Worm (Caenorhabditis elegans) whole organism, L1 larva: ENCODE data around the gene F44E2.6.

Source experiments
- C16A3.4 ChIP-seq: fragments of 150-350 bp; optimal IDR thresholded peaks from 2 replicates; lab custom pipeline; 2014; ENCODE audit warnings: missing biosample characterization, missing genetic modification characterization
- F16B12.6 ChIP-seq: fragments of 150-350 bp; optimal IDR thresholded peaks from 2 replicates; lab custom pipeline; 2014; ENCODE audit warnings: missing biosample characterization, missing genetic modification characterization
- Y116A8C.19 ChIP-seq: sonication (generic microtip); optimal IDR thresholded peaks from 2 replicates; lab custom pipeline; 2016; ENCODE audit warnings: missing compliant biosample characterization, missing genetic modification characterization, borderline replicate concordance
- blmp-1 ChIP-seq: fragments of 150-350 bp; optimal IDR thresholded peaks from 2 replicates; lab custom pipeline; 2014; ENCODE audit warnings: missing biosample characterization, missing genetic modification characterization
- ceh-82 ChIP-seq, 3 experiments: fragments of 150-350 bp in 1 of 3; sonication (generic microtip) in 2 of 3; optimal IDR thresholded peaks; 2 replicates each; lab custom pipeline; 2014 to 2017; ENCODE audit warnings: missing biosample characterization in 3 of 3, missing genetic modification characterization in 3 of 3
- ceh-88 ChIP-seq: fragments of 200-800 bp; sonication (Bioruptor generic); IDR thresholded peaks from 2 replicates; pipeline ENCODE4 v1.3.6; 2022; ENCODE audit warnings: missing genetic modification characterization, missing compliant biosample characterization
- ceh-90 ChIP-seq: sonication (generic microtip); optimal IDR thresholded peaks from 2 replicates; lab custom pipeline; 2016; ENCODE audit warnings: missing genetic modification characterization, missing compliant biosample characterization
- dpl-1 ChIP-seq, 3 experiments: fragments of 150-350 bp in 2 of 3; sonication (generic microtip) in 1 of 3; optimal IDR thresholded peaks; 2 replicates each; lab custom pipeline; 2014 to 2017; ENCODE audit warnings: missing biosample characterization in 3 of 3, missing genetic modification characterization in 3 of 3, missing genetic modification reagents in 3 of 3
- dsc-1 ChIP-seq: sonication (generic microtip); optimal IDR thresholded peaks from 2 replicates; lab custom pipeline; 2016; ENCODE audit warnings: mild to moderate bottlenecking, missing genetic modification characterization, missing compliant biosample characterization
- efl-1 ChIP-seq, 4 experiments: fragments of 150-350 bp; optimal IDR thresholded peaks in 3 of 4; peaks in 1 of 4; 1 replicate in 1 of 4; 2 replicates in 3 of 4; lab custom pipeline; 2014; ENCODE audit warnings: missing biosample characterization in 2 of 4, missing genetic modification characterization in 2 of 4, missing genetic modification reagents in 2 of 4
- elt-2 ChIP-seq: sonication (generic microtip); optimal IDR thresholded peaks from 2 replicates; lab custom pipeline; 2016; ENCODE audit warnings: missing genetic modification characterization, mild to moderate bottlenecking, inconsistent platforms, missing compliant biosample characterization, missing genetic modification reagents
- elt-3 ChIP-seq, 6 experiments: fragments of 150-350 bp in 1 of 6; sonication (generic microtip); optimal IDR thresholded peaks; 2 replicates each; lab custom pipeline; 2017 to 2018; ENCODE audit warnings: missing biosample characterization in 6 of 6, missing genetic modification characterization in 6 of 6, inconsistent platforms in 1 of 6
- ets-5 ChIP-seq: fragments of 200-800 bp; sonication (Bioruptor generic); IDR thresholded peaks from 2 replicates; pipeline ENCODE4 v1.3.6; 2022; ENCODE audit warnings: missing genetic modification characterization, missing compliant biosample characterization
- fkh-4 ChIP-seq: sonication (generic microtip); optimal IDR thresholded peaks from 2 replicates; lab custom pipeline; 2016; ENCODE audit warnings: missing compliant biosample characterization, missing genetic modification characterization, borderline replicate concordance
- fos-1 ChIP-seq: fragments of 150-350 bp; optimal IDR thresholded peaks from 2 replicates; lab custom pipeline; 2014; ENCODE audit warnings: missing biosample characterization, missing genetic modification characterization
- grh-1 ChIP-seq: fragments of 200-800 bp; sonication (Bioruptor generic); IDR thresholded peaks from 2 replicates; pipeline ENCODE4 v1.3.6; 2022; ENCODE audit warnings: missing genetic modification reagents, missing genetic modification characterization, missing compliant biosample characterization
- hlh-4 ChIP-seq: sonication (generic microtip); optimal IDR thresholded peaks from 2 replicates; lab custom pipeline; 2016; ENCODE audit warnings: mild to moderate bottlenecking, missing genetic modification characterization, missing compliant biosample characterization
- irx-1 ChIP-seq: sonication (generic microtip); optimal IDR thresholded peaks from 2 replicates; lab custom pipeline; 2016; ENCODE audit warnings: missing genetic modification characterization, missing compliant biosample characterization
- isw-1 ChIP-seq: fragments of 200-800 bp; sonication (Bioruptor generic); IDR thresholded peaks from 2 replicates; pipeline ENCODE4 v1.3.6; 2022; ENCODE audit warnings: missing genetic modification characterization, missing compliant biosample characterization
- jun-1 ChIP-seq: fragments of 150-350 bp; optimal IDR thresholded peaks from 2 replicates; lab custom pipeline; 2014; ENCODE audit warnings: missing biosample characterization, missing genetic modification reagents, missing genetic modification characterization
- lin-14 ChIP-seq: fragments of 200-800 bp; sonication (Bioruptor generic); optimal IDR thresholded peaks from 2 replicates; lab custom pipeline; 2018; ENCODE audit warnings: mild to moderate bottlenecking, missing genetic modification characterization, moderate library complexity, missing compliant biosample characterization
- lin-15B ChIP-seq: fragments of 150-350 bp; sonication (generic microtip); optimal IDR thresholded peaks from 3 replicates; lab custom pipeline; 2014; ENCODE audit warnings: missing biosample characterization, missing genetic modification characterization
- lin-35 ChIP-seq, 2 experiments: fragments of 150-350 bp; optimal IDR thresholded peaks; 2 replicates each; lab custom pipeline; 2014; ENCODE audit warnings: missing biosample characterization in 2 of 2, missing genetic modification characterization in 2 of 2, missing genetic modification reagents in 2 of 2
- lir-3 ChIP-seq: sonication (generic microtip); optimal IDR thresholded peaks from 2 replicates; lab custom pipeline; 2016; ENCODE audit warnings: mild to moderate bottlenecking, missing genetic modification characterization, moderate library complexity, missing compliant biosample characterization; ENCODE audit not compliant: poor library complexity
- mab-9 ChIP-seq: fragments of 200-800 bp; sonication (Bioruptor generic); IDR thresholded peaks from 2 replicates; pipeline ENCODE4 v1.3.6; 2022; ENCODE audit warnings: missing genetic modification reagents, missing genetic modification characterization, missing compliant biosample characterization
- mef-2 ChIP-seq: fragments of 150-350 bp; optimal IDR thresholded peaks from 2 replicates; lab custom pipeline; 2014; ENCODE audit warnings: missing biosample characterization, missing genetic modification characterization
- mep-1 ChIP-seq: fragments of 150-350 bp; optimal IDR thresholded peaks from 2 replicates; lab custom pipeline; 2014; ENCODE audit warnings: missing biosample characterization, missing genetic modification characterization
- nhr-20 ChIP-seq: sonication (generic microtip); optimal IDR thresholded peaks from 2 replicates; lab custom pipeline; 2016; ENCODE audit warnings: mild to moderate bottlenecking, missing genetic modification characterization, missing compliant biosample characterization
- nhr-28 ChIP-seq: fragments of 150-350 bp; optimal IDR thresholded peaks from 2 replicates; lab custom pipeline; 2014; ENCODE audit warnings: missing biosample characterization, missing genetic modification characterization
- nhr-47 ChIP-seq: sonication (generic microtip); optimal IDR thresholded peaks from 2 replicates; lab custom pipeline; 2016; ENCODE audit warnings: mild to moderate bottlenecking, missing genetic modification characterization, moderate library complexity, missing compliant biosample characterization
- nhr-76 ChIP-seq: sonication (generic microtip); optimal IDR thresholded peaks from 2 replicates; lab custom pipeline; 2017; ENCODE audit warnings: missing biosample characterization, missing genetic modification characterization
- nhr-77 ChIP-seq: fragments of 150-350 bp; optimal IDR thresholded peaks from 2 replicates; lab custom pipeline; 2014; ENCODE audit warnings: missing biosample characterization, missing genetic modification characterization
- nhr-90 ChIP-seq: sonication (generic microtip); optimal IDR thresholded peaks from 2 replicates; lab custom pipeline; 2016; ENCODE audit warnings: mild to moderate bottlenecking, missing genetic modification characterization, missing compliant biosample characterization; ENCODE audit not compliant: poor library complexity
- pax-3 ChIP-seq: fragments of 200-800 bp; sonication (Bioruptor generic); optimal IDR thresholded peaks from 2 replicates; lab custom pipeline; 2018; ENCODE audit warnings: mild to moderate bottlenecking, missing genetic modification characterization, moderate library complexity, missing compliant biosample characterization
- snpc-4 ChIP-seq: fragments of 150-350 bp; optimal IDR thresholded peaks from 2 replicates; lab custom pipeline; 2014; ENCODE audit warnings: missing biosample characterization, missing genetic modification characterization
- sox-4 ChIP-seq: sonication (generic microtip); optimal IDR thresholded peaks from 2 replicates; lab custom pipeline; 2016; ENCODE audit warnings: missing genetic modification characterization, missing compliant biosample characterization
- sptf-1 ChIP-seq: fragments of 150-350 bp; optimal IDR thresholded peaks from 2 replicates; lab custom pipeline; 2014; ENCODE audit warnings: missing biosample characterization, missing genetic modification characterization
- swsn-7 ChIP-seq: sonication (generic microtip); optimal IDR thresholded peaks from 2 replicates; lab custom pipeline; 2016; ENCODE audit warnings: missing genetic modification characterization, missing compliant biosample characterization
- tbx-2 ChIP-seq: sonication (generic microtip); optimal IDR thresholded peaks from 2 replicates; lab custom pipeline; 2016; ENCODE audit warnings: missing genetic modification characterization, missing compliant biosample characterization
- unc-130 ChIP-seq: fragments of 150-350 bp; optimal IDR thresholded peaks from 2 replicates; lab custom pipeline; 2017; ENCODE audit warnings: missing biosample characterization, missing genetic modification characterization, inconsistent platforms
- unc-86 ChIP-seq: sonication (generic microtip); optimal IDR thresholded peaks from 2 replicates; lab custom pipeline; 2016; ENCODE audit warnings: missing genetic modification characterization, missing compliant biosample characterization
- xbp-1 ChIP-seq: sonication (generic microtip); optimal IDR thresholded peaks from 2 replicates; lab custom pipeline; 2016; ENCODE audit warnings: missing genetic modification characterization, missing compliant biosample characterization
- zip-4 ChIP-seq: fragments of 200-800 bp; sonication (Bioruptor generic); optimal IDR thresholded peaks from 2 replicates; lab custom pipeline; 2018; ENCODE audit warnings: mild to moderate bottlenecking, missing genetic modification characterization, moderate library complexity, missing compliant biosample characterization

F44E2.6 gene

DNA sequence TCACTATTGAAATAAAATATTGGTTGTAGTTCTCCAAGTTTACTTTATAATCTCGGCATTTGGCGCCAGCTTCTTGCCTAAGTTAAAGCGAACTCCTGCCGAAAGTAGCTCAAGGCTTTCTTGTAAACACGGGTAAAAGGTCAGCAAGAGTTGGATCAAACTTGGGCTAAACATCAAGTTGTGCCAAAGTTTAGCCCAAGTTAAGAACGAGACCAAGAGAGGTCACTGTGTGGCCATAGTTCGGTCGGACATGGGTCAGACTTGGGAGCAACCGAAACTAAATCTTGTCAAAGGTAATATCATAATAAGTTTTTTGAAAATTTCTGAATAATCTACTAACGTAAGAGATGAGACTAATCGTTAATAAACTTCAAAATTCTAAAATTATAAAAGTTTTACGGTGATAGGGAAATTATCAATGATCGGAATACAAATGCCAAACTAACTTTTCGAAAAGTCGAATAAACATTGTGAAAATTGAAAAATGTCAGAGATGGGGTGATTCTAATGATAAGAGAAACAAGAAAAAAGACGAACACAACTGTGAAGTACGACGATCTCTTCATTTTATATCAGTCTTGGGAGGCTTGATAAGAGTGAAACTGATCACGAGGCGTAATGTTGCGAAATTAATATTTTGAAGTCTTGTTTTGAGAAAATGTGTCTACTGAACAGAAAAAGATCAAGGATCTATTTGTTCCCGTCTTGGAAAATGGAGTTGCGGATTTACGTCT, 23.1 kb upstream of the F44E2.6 start (continued):
- TF ChIP-seq ets-5 (GFP tag; lab: Robert Waterston, UW) (no peak), swsn-7 (no peak), Y116A8C.19 (tag; lab: Kevin White, UChicago) (no peak), fkh-4 (tag; lab: Kevin White, UChicago) (no peak), fos-1 (no peak), ceh-88 (no peak), nhr-90 (tag; lab: Kevin White, UChicago) (peak; percentile 40), nhr-47 (tag; lab: Kevin White, UChicago) (no peak), nhr-76 (tag; lab: Kevin White, UChicago) (no peak), mef-2 (tag; lab: Kevin White, UChicago) (no peak), mep-1 (tag; lab: Kevin White, UChicago) (peak; percentile 6), ceh-90 (tag; lab: Kevin White, UChicago) (no peak), nhr-77 (no peak), unc-130 (no peak), hlh-4 (tag; lab: Kevin White, UChicago) (no peak), sox-4 (tag; lab: Kevin White, UChicago) (no peak), jun-1 (tag; lab: Kevin White, UChicago) (no peak), efl-1 (optimal IDR thresholded peaks at IDR 0.05; lab: Kevin White, UChicago) (no peak), efl-1 (GFP tag; optimal IDR thresholded peaks at IDR 0.05 in 1 of 2; lab: Kevin White, UChicago) (peak; percentile 5 to 86), ceh-82 (tag; optimal IDR thresholded peaks at IDR 0.05; lab: Kevin White, UChicago) (no peak), elt-2 (tag; lab: Kevin White, UChicago) (peak; percentile 88), irx-1 (no peak), blmp-1 (tag; lab: Kevin White, UChicago) (peak; percentile 87), nhr-28 (tag; lab: Kevin White, UChicago) (no peak), lin-14 (peak; percentile 74), F16B12.6 (tag; lab: Kevin White, UChicago) (no peak), lin-15B (tag; lab: Kevin White, UChicago) (no peak), grh-1 (no peak), nhr-20 (tag; lab: Kevin White, UChicago) (peak; percentile 74), zip-4 (GFP tag; lab: Kevin White, UChicago) (peak; percentile 44), sptf-1 (tag; lab: Kevin White, UChicago) (no peak), lin-35 (GFP tag; optimal IDR thresholded peaks at IDR 0.05; lab: Kevin White, UChicago) (peak in 1 of 2 experiments; percentile 70), isw-1 (GFP tag; lab: Robert Waterston, UW) (no peak), unc-86 (tag; lab: Kevin White, UChicago) (no peak), mab-9 (GFP tag; lab: Robert Waterston, UW) (no peak), lir-3 (peak; percentile 7), snpc-4 (tag; lab: Kevin White, UChicago) (no peak), dpl-1 (GFP tag; optimal IDR thresholded peaks at IDR 0.05; lab: Kevin White, UChicago) (peak in 2 of 3 experiments; percentile 2 to 18), elt-3 (tag; optimal IDR thresholded peaks at IDR 0.05; lab: Kevin White, UChicago) (peak in 5 of 6 experiments; percentile 57 to 90 (median 70)), xbp-1 (tag; lab: Kevin White, UChicago) (no peak), C16A3.4 (tag; lab: Kevin White, UChicago) (no peak), pax-3 (tag; lab: Kevin White, UChicago) (no peak), dsc-1 (tag; lab: Kevin White, UChicago) (no peak), tbx-2 (no peak)
